2 fruit fly cellular contexts compared by ENCODE assay signal in the genomic region with DNA sequence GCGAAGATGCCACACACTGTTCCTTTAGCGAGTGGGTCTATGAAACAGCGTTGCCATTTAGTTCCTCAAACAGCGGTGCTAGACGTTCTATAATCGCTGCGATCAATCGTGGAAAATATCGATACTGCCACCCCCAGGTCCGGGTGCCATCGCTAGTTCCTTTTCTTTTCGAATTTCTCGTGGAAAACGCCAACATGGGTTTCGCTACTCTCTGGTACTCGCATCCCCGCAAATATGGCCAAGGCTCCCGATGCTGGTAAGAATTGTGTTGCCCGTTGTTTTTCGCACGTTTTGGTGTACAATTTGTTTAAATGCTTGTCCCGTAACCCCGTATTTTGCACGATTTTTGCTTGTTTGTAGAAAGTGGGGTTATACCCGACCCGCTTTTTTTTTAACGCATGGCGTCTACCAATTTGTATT.
TF ChIP-seq lines count a peak whose summit lies in the region.

A gene (plus strand): TSS at position 102 of the 420 bp plus-strand sequence.

TF ChIP-seq in whole organism, embryonic, 481 proteins besides CTCF, POLR2A, EP300 and RAD21 (continued from another document and continues in another):
- TF ChIP-seq sens-2 (GFP tag; IDR thresholded peaks at IDR 0.05; lab: Robert Waterston, UW) (no peak; the same call in 1 of the 2 replicates), Fer1 (GFP tag; optimal IDR thresholded peaks at IDR 0.05; lab: Kevin White, UChicago) (peak; percentile 89), CG6272 (GFP tag; IDR thresholded peaks at IDR 0.05; lab: Robert Waterston, UW) (peak; percentile 83), toy (GFP tag; IDR thresholded peaks at IDR 0.05; lab: Robert Waterston, UW) (peak; percentile 51; the same call in 1 of the 2 replicates), inv (GFP tag; IDR thresholded peaks at IDR 0.05; lab: Robert Waterston, UW; ENCODE audit: partially characterized antibody) (peak; percentile 92), exex (tag; optimal IDR thresholded peaks at IDR 0.05; lab: Kevin White, UChicago) (peak; percentile 39), mirr (GFP tag; optimal IDR thresholded peaks at IDR 0.05; lab: Kevin White, UChicago) (peak; percentile 93), CG8765 (GFP tag; IDR thresholded peaks at IDR 0.05; lab: Robert Waterston, UW) (no peak), CG43689 (GFP tag; IDR thresholded peaks at IDR 0.05; lab: Robert Waterston, UW) (no peak), Eip74EF (GFP tag; optimal IDR thresholded peaks at IDR 0.05; lab: Kevin White, UChicago) (peak in 1 of 2 experiments; percentile 69), CG10565 (GFP tag; optimal IDR thresholded peaks at IDR 0.05; lab: Kevin White, UChicago) (no peak), CG3726 (GFP tag; IDR thresholded peaks at IDR 0.05; lab: Robert Waterston, UW) (peak; percentile 69; the same call in 2 of the 3 replicates), CG17912 (GFP tag; optimal IDR thresholded peaks at IDR 0.05; lab: Kevin White, UChicago) (peak; percentile 88), CG6175 (GFP tag; IDR thresholded peaks at IDR 0.05; lab: Robert Waterston, UW) (peak; percentile 84), gsb (GFP tag; IDR thresholded peaks at IDR 0.05; lab: Robert Waterston, UW) (peak; percentile 77), CG7839 (tag; optimal IDR thresholded peaks at IDR 0.05; lab: Kevin White, UChicago) (peak; percentile 66), CG16815 (GFP tag; optimal IDR thresholded peaks at IDR 0.05; lab: Kevin White, UChicago) (peak; percentile 2), ken (GFP tag; IDR thresholded peaks at IDR 0.05; lab: Robert Waterston, UW) (peak; percentile 92), repo (GFP tag; optimal IDR thresholded peaks at IDR 0.05; lab: Kevin White, UChicago) (peak; percentile 71), cg (GFP tag; optimal IDR thresholded peaks at IDR 0.05; lab: Kevin White, UChicago) (no peak), Pdp1 (GFP tag; optimal IDR thresholded peaks at IDR 0.05; lab: Kevin White, UChicago) (peak; percentile 82 to 89), cwo (GFP tag; optimal IDR thresholded peaks at IDR 0.05; lab: Kevin White, UChicago) (peak; percentile 48), Deaf1 (tag; optimal IDR thresholded peaks at IDR 0.05; lab: Kevin White, UChicago) (peak; percentile 43), chif (GFP tag; optimal IDR thresholded peaks at IDR 0.05; lab: Kevin White, UChicago) (peak; percentile 57 to 70), CG15073 (GFP tag; optimal IDR thresholded peaks at IDR 0.05; lab: Kevin White, UChicago) (no peak), B-H1 (GFP tag; IDR thresholded peaks at IDR 0.05; lab: Robert Waterston, UW) (peak; percentile 48; the same call in 1 of the 3 replicates), pho (GFP tag; optimal IDR thresholded peaks at IDR 0.05; lab: Kevin White, UChicago) (peak; percentile 89), gce (GFP tag; IDR thresholded peaks at IDR 0.05; lab: Robert Waterston, UW) (peak; percentile 55; the same call in 1 of the 3 replicates), her (GFP tag; optimal IDR thresholded peaks at IDR 0.05; lab: Kevin White, UChicago) (peak; percentile 89), emc (GFP tag; optimal IDR thresholded peaks at IDR 0.05; lab: Kevin White, UChicago) (peak; percentile 83), pros (GFP tag; optimal IDR thresholded peaks at IDR 0.05; lab: Kevin White, UChicago) (no peak), CG10267 (tag; optimal IDR thresholded peaks at IDR 0.05; lab: Kevin White, UChicago) (peak; percentile 84), Antp (GFP tag; optimal IDR thresholded peaks at IDR 0.05; lab: Kevin White, UChicago) (peak; percentile 91), bsh (GFP tag; optimal IDR thresholded peaks at IDR 0.05; lab: Kevin White, UChicago) (peak; percentile 46 to 49), CG30020 (tag; optimal IDR thresholded peaks at IDR 0.05; lab: Kevin White, UChicago) (peak; percentile 44), eyg (GFP tag; optimal IDR thresholded peaks at IDR 0.05; lab: Kevin White, UChicago) (peak; percentile 70), nau (GFP tag; optimal IDR thresholded peaks at IDR 0.05; lab: Kevin White, UChicago) (no peak), Lim3 (GFP tag; IDR thresholded peaks at IDR 0.05; lab: Robert Waterston, UW) (peak; percentile 46; the same call in 1 of the 2 replicates), Hand (GFP tag; optimal IDR thresholded peaks at IDR 0.05; lab: Kevin White, UChicago) (peak; percentile 62), Oaz (GFP tag; IDR thresholded peaks at IDR 0.05; lab: Robert Waterston, UW) (peak; percentile 31; the same call in 1 of the 2 replicates), HLH3B (GFP tag; IDR thresholded peaks at IDR 0.05; lab: Robert Waterston, UW) (peak; percentile 73), Lhr (GFP tag; optimal IDR thresholded peaks at IDR 0.05; lab: Kevin White, UChicago) (peak; percentile 90), HLH4C (GFP tag; IDR thresholded peaks at IDR 0.05; lab: Robert Waterston, UW; ENCODE audit: partially characterized antibody) (peak; percentile 82), CG18476 (GFP tag; optimal IDR thresholded peaks at IDR 0.05; lab: Kevin White, UChicago) (peak; percentile 18), dati (GFP tag; IDR thresholded peaks at IDR 0.05; lab: Robert Waterston, UW) (no peak), p53 (GFP tag; optimal IDR thresholded peaks at IDR 0.05; lab: Kevin White, UChicago) (peak; percentile 83), CG8281 (tag; optimal IDR thresholded peaks at IDR 0.05; lab: Kevin White, UChicago) (peak; percentile 8), az2 (GFP tag; optimal IDR thresholded peaks at IDR 0.05; lab: Kevin White, UChicago) (peak; percentile 69), HLHmδ (GFP tag; optimal IDR thresholded peaks at IDR 0.05; lab: Kevin White, UChicago) (peak; percentile 54), CG13424 (tag; optimal IDR thresholded peaks at IDR 0.05; lab: Kevin White, UChicago) (peak; percentile 62), CG11560 (tag; IDR thresholded peaks at IDR 0.05; lab: Robert Waterston, UW) (peak; percentile 74; the same call in 2 of the 3 replicates), Nf-YA (GFP tag; IDR thresholded peaks at IDR 0.05; lab: Robert Waterston, UW) (peak; percentile 59), CG4360 (GFP tag; IDR thresholded peaks at IDR 0.05; lab: Robert Waterston, UW) (no peak), CG9876 (GFP tag; optimal IDR thresholded peaks at IDR 0.05; lab: Kevin White, UChicago) (peak; percentile 91), CkIIα-i1 (GFP tag; IDR thresholded peaks at IDR 0.05; lab: Robert Waterston, UW) (0 out of 2 replicates have a peak, but pooled peaks have one; percentile 33), Camta (GFP tag; optimal IDR thresholded peaks at IDR 0.05; lab: Kevin White, UChicago) (peak; percentile 72), zen (tag; optimal IDR thresholded peaks at IDR 0.05; lab: Kevin White, UChicago) (peak; percentile 39), Taf1 (GFP tag; IDR thresholded peaks at IDR 0.05; lab: Robert Waterston, UW) (0 out of 2 replicates have a peak, but pooled peaks have one; percentile 50), Hr39 (optimal IDR thresholded peaks at IDR 0.05; lab: Kevin White, UChicago) (no peak), CG34376 (GFP tag; optimal IDR thresholded peaks at IDR 0.05; lab: Kevin White, UChicago) (peak; percentile 92), ems (GFP tag; optimal IDR thresholded peaks at IDR 0.05; lab: Kevin White, UChicago) (peak; percentile 84)

TF ChIP-seq in whole organism, prepupa, 60 proteins besides CTCF, POLR2A, EP300 and RAD21 (continued from another document):
- TF ChIP-seq CG1621 (tag; optimal IDR thresholded peaks at IDR 0.05; lab: Kevin White, UChicago) (peak; percentile 72), CG34406 (GFP tag; optimal IDR thresholded peaks at IDR 0.05; lab: Kevin White, UChicago) (peak; percentile 8), Hr39 (GFP tag; optimal IDR thresholded peaks at IDR 0.05; lab: Kevin White, UChicago) (peak; percentile 65), esn (GFP tag; optimal IDR thresholded peaks at IDR 0.05; lab: Kevin White, UChicago) (peak; percentile 77), Sox102F (GFP tag; optimal IDR thresholded peaks at IDR 0.05; lab: Kevin White, UChicago) (peak; percentile 50), Lpt (GFP tag; optimal IDR thresholded peaks at IDR 0.05; lab: Kevin White, UChicago) (no peak), svp (GFP tag; lab: Kevin White, UChicago) (peak; percentile 67), fd85E (GFP tag; optimal IDR thresholded peaks at IDR 0.05; lab: Kevin White, UChicago) (no peak), CG3032 (tag; optimal IDR thresholded peaks at IDR 0.05; lab: Kevin White, UChicago) (peak; percentile 47), fkh (GFP tag; optimal IDR thresholded peaks at IDR 0.05; lab: Kevin White, UChicago) (no peak)
